Fruit fly (Drosophila melanogaster): Measurements from ENCODE around the gene Fas3.

dm6 chr2L:18311564-18312279 is 8.2 kb upstream of the Fas3 start:
- TF ChIP-seq CG8478 (optimal IDR thresholded peaks at IDR 0.05) (no peak), CTCF (optimal IDR thresholded peaks at IDR 0.05) (no peak)
